Fruit fly (Drosophila melanogaster): Measurements from ENCODE around the gene HIP-R.
A peak's percentile ranks its signal among the peaks of the same experiment; 100 is the strongest.
"Not testable (repeated sequence)": the region's sequence is repeated elsewhere in the genome, so short reads cannot be mapped to it uniquely, and the experiment has no call there.

The HIP-R gene

DNA sequence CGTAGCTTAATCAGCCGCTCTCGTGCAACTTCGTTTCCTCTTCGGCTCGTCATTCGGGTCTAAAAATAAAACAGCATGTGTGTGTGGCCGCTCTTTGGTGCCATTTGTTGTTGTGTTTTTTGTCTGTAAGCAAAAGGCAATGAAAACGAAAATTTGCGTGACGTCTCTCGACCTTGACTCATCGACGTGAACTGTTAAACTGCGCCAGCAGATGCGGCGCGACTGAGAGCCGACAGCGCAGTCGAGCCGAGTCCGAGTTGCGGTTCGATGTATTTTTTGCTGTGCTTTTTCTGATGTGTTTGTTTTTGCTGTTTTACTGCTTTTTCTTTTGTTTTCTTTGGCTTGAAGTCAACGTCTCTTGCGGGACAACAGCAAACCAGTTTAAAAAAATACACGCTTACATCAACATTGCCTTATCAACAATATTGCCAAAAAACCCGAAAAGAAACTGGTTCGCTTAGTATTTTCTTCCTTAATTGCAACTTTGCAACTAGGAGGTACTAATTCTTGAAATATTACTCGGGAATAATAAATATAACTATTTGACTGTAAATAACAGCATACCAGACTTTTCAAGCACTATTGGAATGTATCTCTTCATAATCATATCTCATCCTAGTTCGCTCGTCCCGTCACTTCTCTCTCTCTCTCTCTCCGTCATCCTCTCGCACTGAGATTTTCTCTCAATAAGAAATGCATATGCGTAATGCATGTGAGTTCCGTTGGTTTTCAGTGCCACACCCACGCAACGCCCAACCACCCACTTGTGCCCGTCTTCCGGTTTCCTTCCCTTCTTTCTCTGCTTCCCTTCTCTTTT lies 11.4 kb upstream of the HIP-R start:
- TF ChIP-seq CG8478 (optimal IDR thresholded peaks at IDR 0.05) (no peak), CTCF (optimal IDR thresholded peaks at IDR 0.05) (no peak)

DNA sequence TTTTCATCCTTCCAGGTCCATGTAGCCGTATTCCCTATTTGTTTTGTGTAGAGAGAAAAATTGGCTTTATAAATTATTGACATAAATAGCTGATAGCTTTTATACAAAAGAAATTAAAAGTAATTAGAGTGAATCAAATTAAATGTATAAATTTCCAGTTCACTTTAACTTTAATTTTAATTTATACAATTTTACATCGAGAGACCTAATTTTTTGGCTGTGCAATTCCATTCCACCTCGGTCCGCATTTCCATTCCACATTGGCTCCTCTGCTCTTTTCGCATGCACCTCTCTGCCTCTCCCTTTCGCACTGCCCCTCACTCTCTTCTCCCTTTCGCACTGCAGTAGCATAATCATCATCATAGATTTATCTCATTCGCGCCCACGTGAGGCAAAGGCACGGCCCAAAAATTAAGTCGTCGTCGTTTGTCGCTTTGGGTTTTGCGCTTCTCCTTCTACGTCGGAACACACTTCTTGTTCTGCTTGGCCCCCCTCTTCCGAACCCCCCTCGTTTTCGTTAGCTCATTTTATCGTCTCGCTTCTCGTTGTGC lies 10.7 kb upstream of the HIP-R start:
- no peak for TF ChIP-seq CG8478 (optimal IDR thresholded peaks at IDR 0.05)
- TF ChIP-seq CTCF (optimal IDR thresholded peaks at IDR 0.05), result peak; percentile 5 to 21

DNA sequence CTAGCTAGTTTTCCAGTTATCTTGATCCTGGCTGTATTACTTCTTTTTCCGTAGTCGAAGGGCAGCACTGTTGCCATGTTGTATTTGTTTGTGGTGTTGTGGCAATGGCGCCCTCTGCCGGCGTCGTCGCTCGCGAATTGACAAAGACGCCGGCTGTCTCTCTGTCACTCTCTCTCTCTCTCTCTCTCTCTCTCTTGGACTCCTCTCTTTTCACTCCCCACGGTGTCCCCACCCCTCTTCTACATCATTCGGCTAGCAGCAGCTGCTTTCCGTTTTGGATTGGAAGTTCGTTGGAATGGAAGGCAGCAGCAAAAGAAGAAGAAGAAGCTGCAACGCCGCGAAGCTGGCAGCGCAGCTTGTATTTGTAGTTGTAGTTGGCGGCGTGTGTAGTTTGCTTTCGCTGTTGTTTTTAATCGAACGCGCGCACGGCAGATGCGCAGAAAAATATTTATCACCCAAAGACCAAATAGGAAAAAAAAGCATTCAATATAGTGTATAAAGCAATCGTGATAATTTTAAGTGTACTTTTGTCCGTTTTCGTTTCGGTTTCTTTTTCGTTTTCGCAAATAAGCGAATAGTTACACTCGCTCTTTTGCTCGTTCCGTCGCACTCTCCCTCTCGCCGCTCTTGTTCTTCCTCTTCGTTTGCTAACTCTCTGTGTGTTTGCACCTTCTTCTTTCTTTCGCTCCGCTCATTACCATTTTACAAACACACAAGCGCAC lies 9.9 kb upstream of the HIP-R start:
- TF ChIP-seq CG8478 (optimal IDR thresholded peaks at IDR 0.05), result no peak
- TF ChIP-seq CTCF (optimal IDR thresholded peaks at IDR 0.05), result peak; percentile 79

DNA sequence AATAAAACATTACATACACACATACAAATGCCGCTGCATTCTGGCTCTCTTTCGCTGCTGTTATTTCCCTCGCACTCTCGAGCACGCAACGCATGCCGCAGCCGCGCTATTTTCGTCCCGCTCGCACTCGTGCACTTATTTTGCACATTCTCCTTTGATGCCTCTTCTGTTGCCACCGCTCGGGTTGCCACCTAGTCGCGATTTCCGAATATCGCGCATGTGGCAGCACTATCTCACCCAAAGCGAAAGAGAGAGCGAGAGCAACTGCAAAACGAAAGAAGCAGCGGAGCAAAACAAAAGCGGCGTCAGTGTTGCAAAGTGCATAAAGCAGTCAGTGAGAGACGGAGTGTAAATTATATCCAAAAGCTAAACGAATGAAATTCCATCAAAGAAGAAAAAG lies 8.9 kb upstream of the HIP-R start:
- TF ChIP-seq CTCF (optimal IDR thresholded peaks at IDR 0.05) (peak; percentile 39 to 41), CG8478 (optimal IDR thresholded peaks at IDR 0.05) (no peak)

DNA sequence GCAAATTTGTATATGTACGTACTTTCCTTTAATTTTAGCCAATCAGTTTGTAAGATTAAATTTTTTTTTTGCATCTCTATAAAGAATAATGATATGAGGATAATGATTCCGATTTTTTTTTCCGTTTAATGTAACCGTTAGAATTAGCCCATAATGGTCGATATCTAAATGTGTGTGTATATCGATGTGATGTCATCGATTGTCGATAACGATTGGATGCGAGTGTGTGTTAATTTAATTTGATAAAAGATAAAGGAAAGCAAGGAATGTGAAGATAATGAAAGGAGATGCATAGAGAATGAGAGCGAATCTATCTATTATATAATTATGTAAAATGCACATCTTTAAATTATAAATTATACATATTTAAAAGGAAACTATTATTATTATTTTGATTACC lies 1.3 kb upstream of the HIP-R start:
- no peak for TF ChIP-seq CTCF (optimal IDR thresholded peaks at IDR 0.05)
- TF ChIP-seq CG8478 (optimal IDR thresholded peaks at IDR 0.05), result no peak

DNA sequence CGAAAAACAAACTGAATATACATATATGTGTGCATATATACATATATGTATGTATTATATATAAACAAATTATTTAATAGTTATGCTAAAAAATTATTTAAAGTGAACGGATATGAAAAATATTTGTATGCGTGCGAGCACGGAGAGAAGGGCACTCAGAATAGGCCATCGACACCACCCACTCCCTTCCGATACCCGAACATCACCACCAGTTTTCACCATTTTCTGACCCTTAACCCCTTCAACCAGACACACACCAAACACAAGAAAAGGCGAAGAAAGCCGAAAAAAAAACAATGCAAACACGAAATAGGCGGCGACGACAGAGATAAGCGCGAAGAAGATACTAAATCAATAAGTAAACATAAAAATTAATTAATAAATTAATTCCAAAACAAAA lies 485 bp upstream of the HIP-R start:
- TF ChIP-seq CG8478 (optimal IDR thresholded peaks at IDR 0.05), result no peak
- TF ChIP-seq CTCF (optimal IDR thresholded peaks at IDR 0.05), result no peak

DNA sequence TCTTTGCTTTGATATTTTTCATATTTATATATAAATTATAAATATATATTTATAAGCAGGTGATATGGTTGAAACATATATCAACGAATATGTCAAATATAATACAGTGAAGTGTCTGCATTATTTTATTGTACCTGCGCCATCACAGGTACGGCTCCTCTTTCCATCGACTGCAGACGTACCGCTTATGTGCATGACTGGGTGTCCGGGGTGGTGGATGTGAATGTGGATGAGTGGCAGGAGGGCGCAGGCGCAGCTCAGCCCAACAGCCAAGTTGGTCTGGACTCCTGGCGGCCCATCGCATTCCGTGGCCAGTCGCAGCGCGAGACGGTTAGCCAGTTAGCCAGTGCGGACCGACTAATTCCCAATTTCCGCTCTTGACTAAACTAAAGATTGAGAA lies 3.2 kb downstream of the HIP-R start, which contains the start of gene Crg-1:
Gene Crg-1 (plus strand): TSS at position 301 of the 400 bp plus-strand sequence.
- TF ChIP-seq CG8478, CTCF (optimal IDR thresholded peaks at IDR 0.05): not testable (repeated sequence)

DNA sequence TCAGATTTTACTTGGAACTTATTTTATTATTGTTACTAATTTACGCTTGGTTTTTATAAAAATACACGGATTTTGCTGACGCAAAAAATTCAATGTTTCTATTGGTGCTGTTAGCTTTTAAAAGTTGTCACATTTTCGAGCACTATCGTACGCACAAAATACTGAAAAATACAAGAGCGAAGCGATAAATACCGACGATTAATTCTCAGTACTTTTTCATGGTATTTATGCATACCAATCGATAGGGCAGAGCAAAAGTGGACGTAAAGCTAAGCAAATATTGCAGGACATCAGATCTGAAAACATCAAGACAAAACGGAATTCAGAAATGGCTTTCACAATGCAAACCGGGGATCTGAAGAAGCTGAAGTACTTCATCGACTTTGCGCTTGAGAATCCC lies 9.2 kb downstream of the HIP-R start, which contains the start of gene HIP:
Gene HIP (plus strand): TSS at position 232 of the 400 bp plus-strand sequence.
- TF ChIP-seq CG8478, CTCF (optimal IDR thresholded peaks at IDR 0.05): not testable (repeated sequence)

DNA sequence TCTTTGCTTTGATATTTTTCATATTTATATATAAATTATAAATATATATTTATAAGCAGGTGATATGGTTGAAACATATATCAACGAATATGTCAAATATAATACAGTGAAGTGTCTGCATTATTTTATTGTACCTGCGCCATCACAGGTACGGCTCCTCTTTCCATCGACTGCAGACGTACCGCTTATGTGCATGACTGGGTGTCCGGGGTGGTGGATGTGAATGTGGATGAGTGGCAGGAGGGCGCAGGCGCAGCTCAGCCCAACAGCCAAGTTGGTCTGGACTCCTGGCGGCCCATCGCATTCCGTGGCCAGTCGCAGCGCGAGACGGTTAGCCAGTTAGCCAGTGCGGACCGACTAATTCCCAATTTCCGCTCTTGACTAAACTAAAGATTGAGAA lies 12.2 kb downstream of the HIP-R start, which contains the start of gene fd3F:
Gene fd3F (plus strand): TSS at position 301 of the 400 bp plus-strand sequence.
- TF ChIP-seq CTCF, CG8478 (optimal IDR thresholded peaks at IDR 0.05): not testable (repeated sequence)

DNA sequence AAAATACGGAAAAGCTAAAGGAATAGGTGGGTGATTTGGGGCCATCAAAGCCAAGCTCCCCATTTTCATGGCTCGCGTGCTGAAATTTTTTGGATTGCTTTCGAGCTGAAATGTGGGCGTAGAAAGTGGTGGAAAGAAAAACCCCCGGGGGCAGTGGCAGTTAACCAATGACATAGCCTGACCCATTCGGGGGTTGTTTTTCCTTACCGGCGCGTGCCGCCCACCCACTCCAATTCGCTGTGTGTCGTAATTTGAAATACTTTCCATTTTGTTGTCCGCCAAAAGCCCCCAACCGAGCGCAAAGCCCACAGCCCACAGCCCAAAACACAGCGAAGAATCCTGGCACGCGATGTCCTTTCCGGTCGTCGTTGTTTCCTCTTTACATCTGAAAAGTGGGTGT lies 18.7 kb downstream of the HIP-R start:
- TF ChIP-seq CTCF (optimal IDR thresholded peaks at IDR 0.05) (no peak), CG8478 (optimal IDR thresholded peaks at IDR 0.05) (no peak)

DNA sequence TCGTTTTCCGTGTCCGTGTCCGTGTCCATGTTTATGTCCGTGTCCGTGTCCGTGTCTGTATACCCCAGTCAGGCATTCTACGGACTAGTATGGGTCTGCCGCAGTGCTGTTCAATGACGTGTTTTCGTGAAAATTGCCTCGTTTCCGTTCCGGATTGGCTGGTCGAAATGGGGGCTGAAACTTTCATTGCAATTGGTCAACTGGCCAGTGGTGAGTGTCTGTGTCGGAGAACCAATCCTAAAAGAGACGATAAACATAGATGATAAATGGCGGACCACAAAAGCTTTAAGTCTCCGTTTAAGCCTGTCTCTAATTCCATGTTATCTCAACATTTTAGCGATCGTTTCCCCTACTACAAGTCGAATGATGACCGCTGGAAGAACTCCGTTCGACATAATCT lies 19.3 kb downstream of the HIP-R start:
- no peak for TF ChIP-seq CTCF (optimal IDR thresholded peaks at IDR 0.05)
- no peak for TF ChIP-seq CG8478 (optimal IDR thresholded peaks at IDR 0.05)

DNA sequence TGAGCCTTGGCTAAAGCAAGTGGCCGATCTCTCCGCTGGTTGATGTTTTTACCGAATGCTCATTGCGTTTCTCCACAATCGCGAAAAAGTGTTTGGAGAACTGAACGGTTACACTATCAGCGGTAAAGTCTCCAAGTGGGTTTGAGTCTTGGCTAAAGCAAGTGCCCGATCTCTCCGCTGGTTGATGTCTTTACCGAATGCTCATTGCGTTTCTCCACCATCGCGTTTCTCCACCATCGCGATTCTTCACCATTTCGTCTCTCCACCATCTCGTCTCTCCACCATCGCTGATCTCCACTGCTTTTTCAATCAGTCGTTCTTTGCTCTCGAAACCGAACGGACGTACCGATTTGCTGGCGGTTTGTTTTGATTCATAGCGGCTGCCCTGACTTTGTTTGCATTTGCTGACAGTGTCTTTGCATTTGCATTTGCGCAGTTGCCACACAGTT lies 21.6 kb downstream of the HIP-R start, which contains the start of gene ec:
Gene ec (plus strand): TSS at position 359 of the 449 bp plus-strand sequence.
- TF ChIP-seq CG8478 (optimal IDR thresholded peaks at IDR 0.05), result no peak
- TF ChIP-seq CTCF (optimal IDR thresholded peaks at IDR 0.05), result peak; percentile 79 to 88

DNA sequence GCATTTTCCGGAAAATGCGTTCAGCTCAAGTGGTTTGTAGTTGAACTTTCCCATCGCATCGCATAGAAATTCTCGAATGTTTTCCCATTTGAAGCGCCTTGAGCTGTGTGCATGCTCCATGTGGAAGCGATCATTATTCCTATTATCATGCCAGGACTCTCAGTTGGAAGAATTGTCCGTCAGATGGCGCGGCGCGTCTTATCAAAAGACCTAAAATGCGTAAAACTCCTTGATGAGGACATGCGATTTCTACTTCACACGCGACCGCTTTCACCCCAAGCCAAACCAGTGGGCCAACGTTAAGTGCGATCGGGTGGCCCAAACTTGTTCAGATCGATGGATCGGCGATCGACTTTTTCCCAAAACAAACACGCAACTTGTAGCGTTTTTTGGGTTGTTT lies 25.9 kb downstream of the HIP-R start:
- TF ChIP-seq CTCF (optimal IDR thresholded peaks at IDR 0.05), result peak; percentile 69 to 82
- no peak for TF ChIP-seq CG8478 (optimal IDR thresholded peaks at IDR 0.05)

DNA sequence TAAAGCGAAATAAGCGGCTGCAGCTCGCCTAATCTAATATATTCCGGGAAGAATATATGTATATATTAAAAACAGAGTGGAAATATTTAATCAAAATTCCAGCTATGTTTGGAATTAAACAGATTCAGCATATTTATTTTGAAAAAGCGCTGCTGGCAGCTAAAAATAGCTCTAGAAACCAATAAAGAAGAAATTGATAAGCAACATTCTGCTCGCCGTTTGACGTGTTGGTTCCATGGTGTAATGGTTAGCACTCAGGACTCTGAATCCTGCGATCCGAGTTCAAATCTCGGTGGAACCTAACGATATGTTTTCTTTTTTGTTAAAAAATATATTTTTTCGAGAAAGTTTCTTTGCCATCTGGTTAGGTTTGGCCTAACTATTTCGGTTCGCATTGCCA lies 29.7 kb downstream of the HIP-R start:
- no peak for TF ChIP-seq CG8478 (optimal IDR thresholded peaks at IDR 0.05)
- no peak for TF ChIP-seq CTCF (optimal IDR thresholded peaks at IDR 0.05)

DNA sequence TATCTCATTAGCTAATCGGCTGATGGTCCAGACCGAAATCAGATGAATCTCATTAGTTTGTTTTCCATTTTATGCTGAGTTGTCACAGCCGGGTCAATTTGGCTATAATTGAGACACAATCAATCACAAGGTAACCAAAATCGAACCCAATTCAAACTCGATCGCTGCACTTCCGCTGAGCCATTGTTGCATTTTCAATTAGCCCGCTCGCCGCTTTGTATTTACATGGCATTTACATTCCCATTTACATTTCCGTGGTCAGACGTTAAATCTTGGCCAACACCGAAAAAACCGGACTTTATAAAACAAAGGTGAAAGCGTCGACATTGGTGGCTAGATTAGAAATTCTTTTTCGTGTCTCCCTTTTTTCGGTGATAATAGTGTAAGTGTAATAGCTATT lies 35.3 kb downstream of the HIP-R start:
- TF ChIP-seq CG8478 (optimal IDR thresholded peaks at IDR 0.05), result no peak
- TF ChIP-seq CTCF (optimal IDR thresholded peaks at IDR 0.05), result no peak
